Worm (Caenorhabditis elegans) whole organism, L4/young adult: ENCODE results near the gene srx-66.

Source experiments
- dao-5 ChIP-seq: sonication (generic microtip); optimal IDR thresholded peaks from 2 replicates; lab custom pipeline; 2016; ENCODE audit warnings: missing genotype, missing genetic modification characterization, moderate library complexity, missing compliant biosample characterization
- him-1 ChIP-seq: sonication (generic microtip); optimal IDR thresholded peaks from 2 replicates; lab custom pipeline; 2016; ENCODE audit warnings: missing genotype, missing genetic modification reagents, missing genetic modification characterization, missing compliant biosample characterization

DNA sequence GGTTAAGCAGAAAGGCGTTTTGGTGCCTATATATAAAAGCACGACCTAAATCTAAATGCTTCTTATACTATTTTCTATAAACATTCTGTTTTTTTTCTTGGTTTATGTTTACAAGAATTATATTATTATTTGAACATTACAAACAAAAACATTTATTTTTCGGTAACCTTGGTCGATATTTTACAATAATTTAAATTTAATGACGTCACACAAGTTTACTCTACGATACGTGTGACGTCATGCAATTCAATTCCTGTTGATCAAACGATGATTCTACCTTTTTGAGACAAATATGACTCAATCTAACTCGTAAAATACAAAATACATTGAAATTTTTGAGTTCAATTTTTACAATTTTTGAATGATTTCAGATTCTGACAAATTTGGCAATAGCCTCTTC, 23.4 kb upstream of the srx-66 start:
- TF ChIP-seq him-1 (tag; lab: Kevin White, UChicago) (no peak), dao-5 (tag; lab: Kevin White, UChicago) (no peak)
